Fruit fly (Drosophila melanogaster) Kc167 (cell line): ENCODE measurements around the gene arm.

ENCODE experiments used
- Sin3A ChIP-seq: fragments of >200 bp; optimal IDR thresholded peaks from 2 replicates; lab custom pipeline; 2018; ENCODE audit warnings: missing external identifiers
- insv ChIP-seq: fragments of >200 bp; optimal IDR thresholded peaks from 3 replicates; lab custom pipeline; 2018; ENCODE audit warnings: missing external identifiers
- psq ChIP-seq: fragments of >200 bp; optimal IDR thresholded peaks from 2 replicates; lab custom pipeline; 2017; ENCODE audit warnings: missing external identifiers
- ttk ChIP-seq: sonication (Bioruptor generic); optimal IDR thresholded peaks from 2 replicates; lab custom pipeline; 2017; ENCODE audit warnings: missing external identifiers

dm6 chrX:1941669-1942092, 41.2 kb upstream of the arm start, which contains the start of gene Hr4:
- no peak for TF ChIP-seq Sin3A (lab: Kevin White, UChicago)
- TF ChIP-seq psq (lab: Kevin White, UChicago): no peak
- no peak for TF ChIP-seq insv (lab: Kevin White, UChicago)
- no peak for TF ChIP-seq ttk (lab: Kevin White, UChicago)
